Worm (Caenorhabditis elegans) whole organism, L1 larva: ENCODE measurements around the gene F53H2.3.
A peak's percentile ranks its signal among the peaks of the same experiment; 100 is the strongest.

Experiments used
- fos-1 ChIP-seq: fragments of 150-350 bp; optimal IDR thresholded peaks from 2 replicates; lab custom pipeline; 2014; ENCODE audit warnings: missing biosample characterization, missing genetic modification characterization
- sup-37 ChIP-seq: fragments of 200-800 bp; sonication (Bioruptor generic); optimal IDR thresholded peaks from 2 replicates; lab custom pipeline; 2018; ENCODE audit warnings: mild to moderate bottlenecking, missing genetic modification characterization, missing compliant biosample characterization
- unc-98 ChIP-seq: fragments of 200-800 bp; sonication (Bioruptor generic); IDR thresholded peaks from 2 replicates; pipeline ENCODE4 v1.3.6; 2022; ENCODE audit warnings: missing genetic modification characterization, missing compliant biosample characterization

DNA sequence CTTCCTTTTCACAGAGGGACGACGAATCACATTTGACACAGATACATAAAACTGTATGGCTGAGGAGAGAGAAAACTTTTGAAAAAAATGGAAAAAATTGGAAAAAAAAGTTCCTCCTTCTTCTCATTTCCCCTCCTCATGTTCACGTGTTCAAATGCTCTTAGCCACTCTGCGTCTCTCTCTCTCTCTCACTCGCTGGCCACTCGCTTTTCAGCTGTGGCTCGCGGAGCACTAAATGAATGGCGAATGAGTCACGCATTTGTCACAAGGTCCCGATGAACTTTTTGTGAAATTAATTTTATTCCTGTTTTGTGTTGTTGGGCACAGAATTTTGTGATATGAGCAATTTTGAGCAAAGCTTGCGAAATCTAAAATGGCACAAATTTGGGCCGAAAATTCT is 6.2 kb upstream of the F53H2.3 start:
- no peak for TF ChIP-seq unc-98
- peak; percentile 5 for TF ChIP-seq fos-1 (tag; lab: Kevin White, UChicago)
- TF ChIP-seq sup-37 (GFP tag; lab: Kevin White, UChicago), result no peak
